Worm (Caenorhabditis elegans) whole organism, L1 larva: Measurements from ENCODE around the gene btb-12.
"Not testable (repeated sequence)": the region's sequence is repeated elsewhere in the genome, so short reads cannot be mapped to it uniquely, and the experiment has no call there.

ENCODE experiments used
- dpl-1 ChIP-seq, 3 experiments: fragments of 150-350 bp in 2 of 3; sonication (generic microtip) in 1 of 3; optimal IDR thresholded peaks; 2 replicates each; lab custom pipeline; 2014 to 2017; ENCODE audit warnings: missing biosample characterization in 3 of 3, missing genetic modification characterization in 3 of 3, missing genetic modification reagents in 3 of 3
- fkh-10 ChIP-seq: sonication (generic microtip); optimal IDR thresholded peaks from 2 replicates; lab custom pipeline; 2017; ENCODE audit warnings: missing biosample characterization, missing genetic modification reagents, missing genetic modification characterization
- hlh-17 ChIP-seq: fragments of 200-800 bp; sonication (Bioruptor generic); optimal IDR thresholded peaks from 2 replicates; lab custom pipeline; 2018; ENCODE audit warnings: missing genetic modification characterization, mild to moderate bottlenecking, missing compliant biosample characterization, moderate library complexity, borderline replicate concordance

ce11 chrII:1661300-1661838 lies 6.4 kb downstream of the btb-12 start:
- not testable (repeated sequence) for TF ChIP-seq hlh-17 (GFP tag; lab: Kevin White, UChicago); dpl-1 (GFP tag; optimal IDR thresholded peaks at IDR 0.05; lab: Kevin White, UChicago); fkh-10
